Worm (Caenorhabditis elegans): ENCODE data around the gene far-1.

The far-1 gene

ce11 chrIII:9045838-9046237, 35.1 kb downstream of the far-1 start, which contains the start of gene R107.2:
R107.2 (minus strand) TSS chrIII:9045938.
- TF ChIP-seq scrt-1 (GFP tag; IDR thresholded peaks at IDR 0.05) (no peak), ceh-36 (tag; optimal IDR thresholded peaks at IDR 0.05) (no peak), tbx-37 (GFP tag; conservative IDR thresholded peaks at IDR 0.05) (no peak), hmbx-1 (tag; optimal IDR thresholded peaks at IDR 0.05) (no peak), sea-1 (GFP tag; conservative IDR thresholded peaks at IDR 0.05) (no peak), ama-1 (optimal IDR thresholded peaks at IDR 0.05) (no peak), hnd-1 (tag; optimal IDR thresholded peaks at IDR 0.05) (no peak)

ce11 chrIII:9043200-9043599, 37.8 kb downstream of the far-1 start, which contains the start of gene nac-2:
nac-2 (minus strand) TSS chrIII:9043300.
- TF ChIP-seq aly-1 (tag; optimal IDR thresholded peaks at IDR 0.05): no peak
- no peak for TF ChIP-seq tbx-37 (GFP tag; conservative IDR thresholded peaks at IDR 0.05)
- no peak for TF ChIP-seq scrt-1 (GFP tag; IDR thresholded peaks at IDR 0.05)
- no peak for TF ChIP-seq B0310.2 (tag; optimal IDR thresholded peaks at IDR 0.05)
- TF ChIP-seq ceh-36 (tag; optimal IDR thresholded peaks at IDR 0.05): no peak
- no peak for TF ChIP-seq ama-1 (optimal IDR thresholded peaks at IDR 0.05)
- no peak for TF ChIP-seq ets-7 (tag; optimal IDR thresholded peaks at IDR 0.05)
- no peak for TF ChIP-seq ceh-13 (GFP tag; optimal IDR thresholded peaks at IDR 0.05)
- no peak for TF ChIP-seq sea-1 (GFP tag; conservative IDR thresholded peaks at IDR 0.05)
- no peak for TF ChIP-seq hmg-4 (GFP tag; optimal IDR thresholded peaks at IDR 0.05)
- no peak for TF ChIP-seq flt-1 (GFP tag; IDR thresholded peaks at IDR 0.05)
- no peak for TF ChIP-seq hmbx-1 (tag; optimal IDR thresholded peaks at IDR 0.05)
- no peak for TF ChIP-seq tra-4 (tag; optimal IDR thresholded peaks at IDR 0.05)

DNA sequence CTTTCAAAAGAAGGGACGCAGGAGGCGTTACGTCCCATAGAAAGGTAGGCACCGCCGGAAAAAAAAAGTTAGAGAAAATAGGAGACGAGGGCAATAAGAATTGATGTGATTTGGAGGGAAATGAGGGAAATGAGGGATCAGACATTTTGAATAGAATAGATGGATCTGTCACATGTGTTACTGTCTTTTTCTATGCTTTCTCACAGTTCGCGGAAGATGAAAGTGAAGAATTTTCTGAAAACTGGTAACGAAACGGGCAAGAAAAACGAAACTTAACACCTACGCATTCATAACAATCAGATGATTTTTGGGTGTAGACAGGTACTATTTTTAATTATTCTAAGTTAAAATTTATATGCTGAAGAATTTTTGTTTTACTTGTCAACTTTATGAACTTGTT, 43.3 kb downstream of the far-1 start, which contains the start of gene R107.9:
Gene R107.9, plus strand, starts transcription at position 301 of the 400 bp plus-strand sequence.
- no peak for TF ChIP-seq hnd-1 (tag; optimal IDR thresholded peaks at IDR 0.05)
- TF ChIP-seq flt-1 (GFP tag; IDR thresholded peaks at IDR 0.05): no peak
- TF ChIP-seq ama-1 (optimal IDR thresholded peaks at IDR 0.05): no peak
- no peak for TF ChIP-seq tbx-11 (GFP tag; IDR thresholded peaks at IDR 0.05)
- no peak for TF ChIP-seq ceh-13 (GFP tag; optimal IDR thresholded peaks at IDR 0.05)
- TF ChIP-seq hmbx-1 (tag; optimal IDR thresholded peaks at IDR 0.05): no peak

DNA sequence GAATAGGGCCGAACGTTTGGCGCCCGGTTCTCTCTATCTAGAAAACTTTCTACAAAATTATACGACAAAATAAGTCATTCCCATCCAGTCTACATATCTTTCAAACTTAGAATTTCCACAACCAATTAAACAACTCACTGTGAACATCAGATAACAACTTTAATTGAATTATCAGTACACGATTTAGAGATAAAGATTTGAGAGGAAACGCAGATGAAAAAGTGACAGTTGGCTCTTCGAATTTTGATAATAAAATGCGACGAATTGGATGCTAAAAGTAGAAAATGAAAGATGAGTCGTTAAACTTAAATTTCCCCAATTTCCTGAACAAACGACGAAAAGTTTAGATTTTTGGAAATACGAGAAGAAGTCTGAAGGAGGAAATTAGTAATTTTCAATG, 45.9 kb downstream of the far-1 start:
- no peak for TF ChIP-seq ama-1 (optimal IDR thresholded peaks at IDR 0.05)
- no peak for TF ChIP-seq ceh-13 (GFP tag; optimal IDR thresholded peaks at IDR 0.05)
- TF ChIP-seq tra-4 (tag; optimal IDR thresholded peaks at IDR 0.05): no peak
- no peak for TF ChIP-seq hnd-1 (tag; optimal IDR thresholded peaks at IDR 0.05)
- TF ChIP-seq pes-1 (GFP tag; IDR thresholded peaks at IDR 0.05): no peak
- no peak for TF ChIP-seq scrt-1 (GFP tag; IDR thresholded peaks at IDR 0.05)
- TF ChIP-seq aly-1 (tag; optimal IDR thresholded peaks at IDR 0.05): no peak
- TF ChIP-seq ceh-36 (tag; optimal IDR thresholded peaks at IDR 0.05): no peak
- no peak for TF ChIP-seq tbx-11 (GFP tag; IDR thresholded peaks at IDR 0.05)
- no peak for TF ChIP-seq ets-7 (tag; optimal IDR thresholded peaks at IDR 0.05)
- TF ChIP-seq flt-1 (GFP tag; IDR thresholded peaks at IDR 0.05): no peak

DNA sequence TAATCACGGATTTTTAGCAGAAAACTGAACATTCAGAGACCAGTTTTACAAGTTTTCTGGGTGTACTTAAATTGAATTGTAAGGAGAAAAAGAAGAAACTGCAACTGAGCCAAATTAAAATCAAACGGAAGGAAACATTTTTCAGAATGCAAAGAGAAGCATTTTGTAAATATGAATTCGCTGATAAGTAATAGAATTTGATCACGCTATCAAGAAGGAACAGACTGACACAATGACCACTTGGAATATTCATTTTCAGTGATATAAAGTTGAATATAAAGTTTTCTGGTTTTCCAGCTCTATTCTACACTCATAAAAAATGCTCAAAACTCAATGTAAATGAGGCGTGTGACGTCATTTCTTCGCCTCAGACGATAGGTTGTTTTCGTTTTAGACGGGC, 46.8 kb downstream of the far-1 start:
- TF ChIP-seq tbx-11 (GFP tag; IDR thresholded peaks at IDR 0.05) (no peak), pes-1 (GFP tag; IDR thresholded peaks at IDR 0.05) (no peak), B0310.2 (tag; optimal IDR thresholded peaks at IDR 0.05) (no peak), tbx-37 (GFP tag; conservative IDR thresholded peaks at IDR 0.05) (no peak), hmg-4 (GFP tag; optimal IDR thresholded peaks at IDR 0.05) (no peak), aly-1 (tag; optimal IDR thresholded peaks at IDR 0.05) (no peak), ama-1 (optimal IDR thresholded peaks at IDR 0.05) (no peak), sea-1 (GFP tag; conservative IDR thresholded peaks at IDR 0.05) (no peak), tra-4 (tag; optimal IDR thresholded peaks at IDR 0.05) (no peak)

ce11 chrIII:9030818-9031217, 50.2 kb downstream of the far-1 start:
- TF ChIP-seq B0310.2 (tag; optimal IDR thresholded peaks at IDR 0.05): no peak
- no peak for TF ChIP-seq hmg-4 (GFP tag; optimal IDR thresholded peaks at IDR 0.05)
- TF ChIP-seq ceh-13 (GFP tag; optimal IDR thresholded peaks at IDR 0.05): no peak
- no peak for TF ChIP-seq tbx-37 (GFP tag; conservative IDR thresholded peaks at IDR 0.05)
- no peak for TF ChIP-seq hnd-1 (tag; optimal IDR thresholded peaks at IDR 0.05)
- no peak for TF ChIP-seq scrt-1 (GFP tag; IDR thresholded peaks at IDR 0.05)
- TF ChIP-seq sea-1 (GFP tag; conservative IDR thresholded peaks at IDR 0.05): no peak
- no peak for TF ChIP-seq ama-1 (optimal IDR thresholded peaks at IDR 0.05)
- TF ChIP-seq hmbx-1 (tag; optimal IDR thresholded peaks at IDR 0.05): no peak
- TF ChIP-seq pes-1 (GFP tag; IDR thresholded peaks at IDR 0.05): no peak
- no peak for TF ChIP-seq flt-1 (GFP tag; IDR thresholded peaks at IDR 0.05)
- TF ChIP-seq ets-7 (tag; optimal IDR thresholded peaks at IDR 0.05): no peak

All from whole organism, early embryonic.